Fruit fly (Drosophila melanogaster): Measurements from ENCODE around the gene SP.
A peak's percentile ranks its signal among the peaks of the same experiment; 100 is the strongest.

SP gene

dm6 chr3L:13267254-13267653 is 34.2 kb upstream of the SP start (continued):
- TF ChIP-seq CG8119 (GFP tag; IDR thresholded peaks at IDR 0.05) (peak; percentile 62; the same call in 2 of the 3 replicates), CG6792 (GFP tag; optimal IDR thresholded peaks at IDR 0.05) (peak; percentile 69), topi (GFP tag; optimal IDR thresholded peaks at IDR 0.05) (peak; percentile 55), Lpt (GFP tag; optimal IDR thresholded peaks at IDR 0.05) (peak; percentile 20), CG9139 (GFP tag; optimal IDR thresholded peaks at IDR 0.05) (peak; percentile 68), CG31627 (GFP tag; optimal IDR thresholded peaks at IDR 0.05) (peak; percentile 46), Gug (GFP tag; IDR thresholded peaks at IDR 0.05) (peak; percentile 29; the same call in 1 of the 2 replicates), CG32006 (GFP tag; optimal IDR thresholded peaks at IDR 0.05) (peak; percentile 77), Sox15 (GFP tag; optimal IDR thresholded peaks at IDR 0.05) (peak; percentile 62), fkh (GFP tag; optimal IDR thresholded peaks at IDR 0.05) (no peak), net (GFP tag; optimal IDR thresholded peaks at IDR 0.05) (peak; percentile 74), Eip75B (GFP tag; optimal IDR thresholded peaks at IDR 0.05) (peak; percentile 67), Ets96B (tag; optimal IDR thresholded peaks at IDR 0.05) (peak; percentile 88), pdm3 (GFP tag; optimal IDR thresholded peaks at IDR 0.05) (peak; percentile 74), CG3919 (GFP tag; optimal IDR thresholded peaks at IDR 0.05) (peak; percentile 79), fd85E (GFP tag; optimal IDR thresholded peaks at IDR 0.05) (no peak), CG4318 (GFP tag; optimal IDR thresholded peaks at IDR 0.05) (peak; percentile 51), Eip93F (GFP tag; optimal IDR thresholded peaks at IDR 0.05) (no peak), CG11762 (GFP tag; optimal IDR thresholded peaks at IDR 0.05; ENCODE audit: insufficient read depth) (peak; percentile 49), CG11902 (GFP tag; optimal IDR thresholded peaks at IDR 0.05) (peak; percentile 33), CG7368 (GFP tag; optimal IDR thresholded peaks at IDR 0.05) (peak; percentile 30), CG10669 (GFP tag; optimal IDR thresholded peaks at IDR 0.05) (peak; percentile 73)

dm6 chr3L:13267893-13268292 is 33.5 kb upstream of the SP start:
- TF ChIP-seq CG11762 (GFP tag; optimal IDR thresholded peaks at IDR 0.05; ENCODE audit: insufficient read depth) (peak; percentile 21), svp (GFP tag) (peak; percentile 7), Ets96B (tag; optimal IDR thresholded peaks at IDR 0.05) (peak; percentile 40), Eip93F (GFP tag; optimal IDR thresholded peaks at IDR 0.05) (no peak), dsx (GFP tag; optimal IDR thresholded peaks at IDR 0.05; ENCODE audit: poor library complexity, severe bottlenecking) (peak; percentile 55), CG16779 (tag; optimal IDR thresholded peaks at IDR 0.05) (no peak), CG7368 (GFP tag; optimal IDR thresholded peaks at IDR 0.05) (no peak), fd85E (GFP tag; optimal IDR thresholded peaks at IDR 0.05) (no peak), CG34406 (GFP tag; optimal IDR thresholded peaks at IDR 0.05) (no peak), fkh (GFP tag; optimal IDR thresholded peaks at IDR 0.05) (no peak), Eip78C (GFP tag) (peak; percentile 89), CG10669 (GFP tag; optimal IDR thresholded peaks at IDR 0.05) (peak; percentile 31)

- TF ChIP-seq Hr4 (GFP tag; optimal IDR thresholded peaks at IDR 0.05), result no peak
- peak; percentile 3 for TF ChIP-seq svp (GFP tag)
- TF ChIP-seq esn (GFP tag; optimal IDR thresholded peaks at IDR 0.05), result no peak
Measured at dm6 chr3L:13271282-13271681, 30.2 kb upstream of the SP start.

dm6 chr3L:13282039-13282438 is 19.4 kb upstream of the SP start:
- no peak for TF ChIP-seq CG11762 (GFP tag; optimal IDR thresholded peaks at IDR 0.05; ENCODE audit: insufficient read depth)
- no peak for TF ChIP-seq cyc (GFP tag; optimal IDR thresholded peaks at IDR 0.05)
- no peak for TF ChIP-seq Sox14 (GFP tag; optimal IDR thresholded peaks at IDR 0.05)
- TF ChIP-seq CG8632 (GFP tag; optimal IDR thresholded peaks at IDR 0.05), result no peak
- TF ChIP-seq topi (GFP tag; optimal IDR thresholded peaks at IDR 0.05), result no peak
- TF ChIP-seq Hr4 (GFP tag; optimal IDR thresholded peaks at IDR 0.05), result no peak
- TF ChIP-seq CG34406 (GFP tag; optimal IDR thresholded peaks at IDR 0.05), result no peak
- no peak for TF ChIP-seq Eip93F (GFP tag; optimal IDR thresholded peaks at IDR 0.05)
- no peak for TF ChIP-seq ss (GFP tag; optimal IDR thresholded peaks at IDR 0.05)
- no peak for TF ChIP-seq CG3032 (tag; optimal IDR thresholded peaks at IDR 0.05)
- TF ChIP-seq CG9139 (GFP tag; optimal IDR thresholded peaks at IDR 0.05), result no peak
- no peak for TF ChIP-seq CG6276 (GFP tag; optimal IDR thresholded peaks at IDR 0.05)
- TF ChIP-seq svp (GFP tag), result no peak
- TF ChIP-seq CG10669 (GFP tag; optimal IDR thresholded peaks at IDR 0.05), result no peak
- no peak for TF ChIP-seq lz (GFP tag; optimal IDR thresholded peaks at IDR 0.05)
- no peak for TF ChIP-seq CG15336 (GFP tag; IDR thresholded peaks at IDR 0.05)
- no peak for TF ChIP-seq fkh (GFP tag; optimal IDR thresholded peaks at IDR 0.05)
- TF ChIP-seq OdsH (GFP tag; optimal IDR thresholded peaks at IDR 0.05), result no peak
- TF ChIP-seq Eip78C (GFP tag), result no peak

Measured in whole organism, prepupa.